Worm (Caenorhabditis elegans) whole organism, mixed stage, embryonic: Measurements from ENCODE around the gene F26F4.12.

Experiments
- blmp-1 ChIP-seq: fragments of 150-350 bp; optimal IDR thresholded peaks from 2 replicates; lab custom pipeline; 2014; ENCODE audit warnings: missing biosample characterization, missing genetic modification characterization
- ces-1 ChIP-seq: fragments of 150-350 bp; optimal IDR thresholded peaks from 2 replicates; lab custom pipeline; 2014; ENCODE audit warnings: missing biosample characterization, missing genetic modification reagents, missing genetic modification characterization
- lin-13 ChIP-seq: fragments of 150-350 bp; optimal IDR thresholded peaks from 2 replicates; lab custom pipeline; 2014; ENCODE audit warnings: missing biosample characterization, missing genetic modification characterization
- nhr-237 ChIP-seq: fragments of 150-350 bp; optimal IDR thresholded peaks from 2 replicates; lab custom pipeline; 2014; ENCODE audit warnings: missing biosample characterization, missing genetic modification characterization
- nhr-76 ChIP-seq: sonication (generic microtip); optimal IDR thresholded peaks from 2 replicates; lab custom pipeline; 2017; ENCODE audit warnings: missing biosample characterization, missing genetic modification characterization
- snpc-4 ChIP-seq: fragments of 150-350 bp; optimal IDR thresholded peaks from 2 replicates; lab custom pipeline; 2014; ENCODE audit warnings: missing biosample characterization, missing genetic modification characterization
- unc-39 ChIP-seq: fragments of 150-350 bp; optimal IDR thresholded peaks from 2 replicates; lab custom pipeline; 2014; ENCODE audit warnings: missing biosample characterization, missing genetic modification characterization
- ztf-11 ChIP-seq: fragments of 150-350 bp; optimal IDR thresholded peaks from 2 replicates; lab custom pipeline; 2014; ENCODE audit warnings: missing biosample characterization, missing genetic modification characterization

DNA sequence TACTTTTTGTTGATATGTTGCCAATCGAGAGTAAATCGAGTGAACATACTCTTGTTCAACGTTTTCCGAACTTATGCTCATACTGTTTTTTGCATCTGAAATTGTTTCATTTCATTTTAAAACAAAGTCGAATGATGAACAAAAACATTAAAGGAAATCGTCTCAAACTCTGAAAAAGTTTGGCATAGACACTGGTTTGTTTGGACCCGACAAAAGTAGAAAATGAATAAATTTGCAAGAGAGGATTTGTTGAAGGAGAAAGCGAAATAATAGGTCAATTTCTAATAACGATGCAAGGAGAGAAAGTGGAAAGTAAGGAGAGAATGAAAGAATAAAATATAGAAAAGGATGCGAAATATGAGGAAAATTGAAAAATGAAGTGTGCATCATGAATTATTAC lies 35.2 kb downstream of the F26F4.12 start, which contains the start of gene C35D10.12:
- TF ChIP-seq snpc-4 (tag; lab: Kevin White, UChicago) (no peak), ztf-11 (tag; lab: Kevin White, UChicago) (no peak), nhr-237 (tag; lab: Kevin White, UChicago) (no peak), lin-13 (tag; lab: Kevin White, UChicago) (no peak), unc-39 (tag; lab: Kevin White, UChicago) (no peak), nhr-76 (no peak), blmp-1 (no peak), ces-1 (GFP tag; lab: Kevin White, UChicago) (no peak)
